Worm (Caenorhabditis elegans) whole organism, L4 larva: ENCODE measurements around the gene C38H2.3.

Experiments used
- jun-1 ChIP-seq: fragments of 150-350 bp; optimal IDR thresholded peaks from 2 replicates; lab custom pipeline; 2014; ENCODE audit warnings: missing biosample characterization, missing genetic modification reagents, missing genetic modification characterization
- lin-1 ChIP-seq: fragments of 200-800 bp; sonication (Bioruptor generic); IDR thresholded peaks from 2 replicates; pipeline ENCODE4 v1.3.6; 2022; ENCODE audit warnings: missing genetic modification reagents, missing genetic modification characterization, missing compliant biosample characterization
- lin-13 ChIP-seq: fragments of 150-350 bp; optimal IDR thresholded peaks from 2 replicates; lab custom pipeline; 2014; ENCODE audit warnings: missing biosample characterization, missing genetic modification reagents, missing genetic modification characterization
- madf-5 ChIP-seq, 2 experiments: fragments of 200-800 bp; sonication (Bioruptor generic); IDR thresholded peaks; 2 replicates each; pipeline ENCODE4 v1.3.6; 2022; ENCODE audit warnings: missing compliant biosample characterization in 2 of 2, missing genetic modification characterization in 2 of 2
- unc-39 ChIP-seq: sonication (generic microtip); optimal IDR thresholded peaks from 2 replicates; lab custom pipeline; 2017; ENCODE audit warnings: missing biosample characterization, missing genetic modification characterization
- zag-1 ChIP-seq: fragments of 150-350 bp; optimal IDR thresholded peaks from 2 replicates; lab custom pipeline; 2014; ENCODE audit warnings: missing biosample characterization, missing genetic modification characterization

ce11 chrIII:10398919-10399318 lies 12.5 kb upstream of the C38H2.3 start:
- TF ChIP-seq madf-5 (GFP tag; IDR thresholded peaks at IDR 0.05; lab: Robert Waterston, UW) (no peak), lin-13 (GFP tag; lab: Kevin White, UChicago) (no peak), unc-39 (tag; lab: Kevin White, UChicago) (no peak), zag-1 (tag; lab: Kevin White, UChicago) (no peak), jun-1 (tag; lab: Kevin White, UChicago) (no peak), lin-1 (GFP tag; lab: Robert Waterston, UW) (no peak)
